Worm (Caenorhabditis elegans) whole organism, L4/young adult: ENCODE results near the gene aqp-8.

Experiments used
- W03F9.2 ChIP-seq: fragments of 150-350 bp; optimal IDR thresholded peaks from 2 replicates; lab custom pipeline; 2014; ENCODE audit warnings: missing biosample characterization, missing genetic modification characterization
- dao-5 ChIP-seq: sonication (generic microtip); optimal IDR thresholded peaks from 2 replicates; lab custom pipeline; 2016; ENCODE audit warnings: missing genotype, missing genetic modification characterization, moderate library complexity, missing compliant biosample characterization
- him-1 ChIP-seq: sonication (generic microtip); optimal IDR thresholded peaks from 2 replicates; lab custom pipeline; 2016; ENCODE audit warnings: missing genotype, missing genetic modification reagents, missing genetic modification characterization, missing compliant biosample characterization

The aqp-8 gene

ce11 chrX:4700083-4700482 is 4.7 kb downstream of the aqp-8 start:
- TF ChIP-seq him-1 (tag; lab: Kevin White, UChicago): no peak
- TF ChIP-seq W03F9.2 (tag; lab: Kevin White, UChicago): no peak
- TF ChIP-seq dao-5: no peak

ce11 chrX:4699411-4700050 is 5.2 kb downstream of the aqp-8 start, which contains the start of gene hyl-2:
TSS of gene hyl-2 (minus strand) at chrX:4699461.
- no peak for TF ChIP-seq dao-5
- TF ChIP-seq him-1 (tag; lab: Kevin White, UChicago): no peak
- no peak for TF ChIP-seq W03F9.2 (tag; lab: Kevin White, UChicago)

ce11 chrX:4698271-4698670 is 6.5 kb downstream of the aqp-8 start:
- no peak for TF ChIP-seq W03F9.2 (tag; lab: Kevin White, UChicago)
- TF ChIP-seq dao-5: no peak
- TF ChIP-seq him-1 (tag; lab: Kevin White, UChicago): no peak

ce11 chrX:4694611-4695370 is 10.0 kb downstream of the aqp-8 start:
- no peak for TF ChIP-seq dao-5
- no peak for TF ChIP-seq him-1 (tag; lab: Kevin White, UChicago)
- no peak for TF ChIP-seq W03F9.2 (tag; lab: Kevin White, UChicago)

ce11 chrX:4691148-4691773 is 13.5 kb downstream of the aqp-8 start, which contains the start of gene K02G10.5:
TSS of gene K02G10.5 (minus strand) at chrX:4691198.
- TF ChIP-seq W03F9.2 (tag; lab: Kevin White, UChicago) (no peak), dao-5 (no peak), him-1 (tag; lab: Kevin White, UChicago) (no peak)

- TF ChIP-seq him-1 (tag; lab: Kevin White, UChicago) (no peak), W03F9.2 (tag; lab: Kevin White, UChicago) (no peak), dao-5 (no peak)
These were observed 19.2 kb downstream of the aqp-8 start for ce11 chrX:4685579-4685978.

ce11 chrX:4682616-4683015 is 22.2 kb downstream of the aqp-8 start, which contains the start of gene K02G10.15:
TSS of gene K02G10.15 (minus strand) at chrX:4682716.
- TF ChIP-seq him-1 (tag; lab: Kevin White, UChicago): no peak
- TF ChIP-seq dao-5: no peak
- TF ChIP-seq W03F9.2 (tag; lab: Kevin White, UChicago): no peak

- TF ChIP-seq W03F9.2 (tag; lab: Kevin White, UChicago) (no peak), dao-5 (no peak), him-1 (tag; lab: Kevin White, UChicago) (no peak)
These were observed 26.7 kb downstream of the aqp-8 start, which contains the start of gene flp-11 for ce11 chrX:4678029-4678428. TSS of gene flp-11 (minus strand) at chrX:4678129.

- TF ChIP-seq dao-5 (no peak), W03F9.2 (tag; lab: Kevin White, UChicago) (no peak), him-1 (tag; lab: Kevin White, UChicago) (no peak)
These were observed 28.1 kb downstream of the aqp-8 start for ce11 chrX:4676702-4677101.

ce11 chrX:4673165-4673756 is 31.5 kb downstream of the aqp-8 start, which contains the start of gene tmem-135:
TSS of gene tmem-135 (plus strand) at chrX:4673706.
- TF ChIP-seq W03F9.2 (tag; lab: Kevin White, UChicago): no peak
- no peak for TF ChIP-seq him-1 (tag; lab: Kevin White, UChicago)
- TF ChIP-seq dao-5: no peak

- TF ChIP-seq W03F9.2 (tag; lab: Kevin White, UChicago): no peak
- TF ChIP-seq him-1 (tag; lab: Kevin White, UChicago): no peak
- no peak for TF ChIP-seq dao-5
These were observed 32.9 kb downstream of the aqp-8 start for ce11 chrX:4671837-4672236.

- TF ChIP-seq him-1 (tag; lab: Kevin White, UChicago): no peak
These were observed 37.0 kb downstream of the aqp-8 start, which contains the start of gene mfsd-12 for ce11 chrX:4667788-4668187. TSS of gene mfsd-12 (plus strand) at chrX:4668088.

ce11 chrX:4664649-4665048 is 40.1 kb downstream of the aqp-8 start:
- TF ChIP-seq dao-5 (no peak), him-1 (tag; lab: Kevin White, UChicago) (no peak), W03F9.2 (tag; lab: Kevin White, UChicago) (no peak)
